Fruit fly (Drosophila melanogaster) whole organism, pupa: ENCODE results near the gene CG42586.

Source experiments
- CG10348 ChIP-seq: fragments of 200-800 bp; sonication (Bioruptor generic); IDR thresholded peaks from 2 replicates; pipeline ENCODE4 v1.3.6; 2022; ENCODE audit warnings: missing biosample characterization, missing genetic modification characterization
- CG12605 ChIP-seq: fragments of 200-800 bp; sonication (Bioruptor generic); IDR thresholded peaks from 2 replicates; pipeline ENCODE4 v1.3.6; 2022; ENCODE audit warnings: missing biosample characterization, missing genetic modification characterization
- CG13204 ChIP-seq: fragments of 200-800 bp; sonication (Bioruptor generic); optimal IDR thresholded peaks from 2 replicates; lab custom pipeline; 2018; ENCODE audit warnings: missing biosample characterization, mild to moderate bottlenecking, missing genetic modification characterization, moderate library complexity
- CG14655 ChIP-seq: fragments of 200-800 bp; sonication (Bioruptor generic); optimal IDR thresholded peaks from 3 replicates; lab custom pipeline; 2017; ENCODE audit warnings: mild to moderate bottlenecking, missing biosample characterization, missing genetic modification reagents, missing genetic modification characterization
- CG15710 ChIP-seq: fragments of 200-800 bp; sonication (Bioruptor generic); optimal IDR thresholded peaks from 2 replicates; lab custom pipeline; 2018; ENCODE audit warnings: missing biosample characterization, mild to moderate bottlenecking, missing genetic modification characterization, moderate library complexity
- CG17806 ChIP-seq: fragments of 200-800 bp; sonication (Bioruptor generic); optimal IDR thresholded peaks from 2 replicates; lab custom pipeline; 2018; ENCODE audit warnings: missing biosample characterization, mild to moderate bottlenecking, missing genetic modification characterization, moderate library complexity
- CG32121 ChIP-seq: fragments of 200-800 bp; sonication (Bioruptor generic); IDR thresholded peaks from 2 replicates; pipeline ENCODE4 v1.3.6; 2022; ENCODE audit warnings: missing biosample characterization, missing genetic modification characterization
- CG34367 ChIP-seq: fragments of 200-800 bp; sonication (Bioruptor generic); optimal IDR thresholded peaks from 2 replicates; lab custom pipeline; 2018; ENCODE audit warnings: missing biosample characterization, mild to moderate bottlenecking, missing genetic modification characterization
- CG4496 ChIP-seq: fragments of 200-800 bp; sonication (Bioruptor generic); IDR thresholded peaks from 3 replicates; pipeline ENCODE4 v1.3.6; 2022; ENCODE audit warnings: missing biosample characterization, missing genetic modification characterization
- CG8159 ChIP-seq: fragments of 200-800 bp; sonication (Bioruptor generic); optimal IDR thresholded peaks from 3 replicates; lab custom pipeline; 2018; ENCODE audit warnings: missing biosample characterization, mild to moderate bottlenecking, missing genetic modification characterization, moderate library complexity
- CG8301 ChIP-seq: fragments of 200-800 bp; sonication (Bioruptor generic); optimal IDR thresholded peaks from 2 replicates; lab custom pipeline; 2018; ENCODE audit warnings: missing biosample characterization, mild to moderate bottlenecking, missing genetic modification characterization
- CG9948 ChIP-seq: fragments of 200-800 bp; sonication (Bioruptor generic); optimal IDR thresholded peaks from 2 replicates; lab custom pipeline; 2018; ENCODE audit warnings: missing biosample characterization, mild to moderate bottlenecking, missing genetic modification characterization, moderate library complexity
- D1 ChIP-seq: fragments of 200-800 bp; sonication (Bioruptor generic); optimal IDR thresholded peaks from 2 replicates; lab custom pipeline; 2018; ENCODE audit warnings: missing biosample characterization, mild to moderate bottlenecking, missing genetic modification characterization, moderate library complexity
- EcR ChIP-seq: fragments of 200-800 bp; sonication (Bioruptor generic); optimal IDR thresholded peaks from 3 replicates; lab custom pipeline; 2019; ENCODE audit warnings: missing biosample characterization, missing genetic modification characterization, mild to moderate bottlenecking, moderate library complexity, missing genetic modification reagents
- Ets98B ChIP-seq: fragments of 200-800 bp; sonication (Bioruptor generic); IDR thresholded peaks from 2 replicates; pipeline ENCODE4 v1.3.6; 2022; ENCODE audit warnings: missing biosample characterization, missing genetic modification characterization
- Pif1A ChIP-seq: fragments of 200-800 bp; sonication (Bioruptor generic); optimal IDR thresholded peaks from 3 replicates; lab custom pipeline; 2016; ENCODE audit warnings: missing biosample characterization, missing genetic modification characterization
- Pif1B ChIP-seq: fragments of 200-800 bp; sonication (Bioruptor generic); optimal IDR thresholded peaks from 3 replicates; lab custom pipeline; 2016; ENCODE audit warnings: missing biosample characterization, missing genetic modification characterization
- Snoo ChIP-seq: fragments of 200-800 bp; sonication (Bioruptor generic); optimal IDR thresholded peaks from 3 replicates; lab custom pipeline; 2017; ENCODE audit warnings: missing biosample characterization, mild to moderate bottlenecking, missing genetic modification characterization, inconsistent platforms
- fd96Ca ChIP-seq: fragments of 200-800 bp; sonication (Bioruptor generic); IDR thresholded peaks from 3 replicates; pipeline ENCODE4 v1.3.6; 2022; ENCODE audit warnings: missing biosample characterization, missing genetic modification characterization
- gl ChIP-seq: fragments of 200-800 bp; sonication (Bioruptor generic); optimal IDR thresholded peaks from 2 replicates; lab custom pipeline; 2018; ENCODE audit warnings: missing biosample characterization, mild to moderate bottlenecking, missing genetic modification characterization
- rn ChIP-seq: fragments of 200-800 bp; sonication (Bioruptor generic); IDR thresholded peaks from 2 replicates; pipeline ENCODE4 v1.3.6; 2022; ENCODE audit warnings: missing biosample characterization, missing genetic modification characterization

Gene CG42586

dm6 chr2L:14699501-14700077 lies 42.1 kb downstream of the CG42586 start:
- no peak for TF ChIP-seq CG17806 (tag; lab: Kevin White, UChicago)
- TF ChIP-seq CG8159: no peak
- TF ChIP-seq CG32121 (GFP tag; lab: Robert Waterston, UW): peak; percentile 74
- peak; percentile 20; the same call in 1 of the 2 replicates for TF ChIP-seq Ets98B (GFP tag; lab: Robert Waterston, UW)
- TF ChIP-seq EcR: no peak
- no peak for TF ChIP-seq Pif1A (GFP tag; lab: Kevin White, UChicago)
- TF ChIP-seq CG4496: 0 out of 3 replicates have a peak, but pooled peaks have one; percentile 27
- TF ChIP-seq rn (GFP tag; lab: Robert Waterston, UW): no peak
- no peak for TF ChIP-seq CG10348
- TF ChIP-seq CG8301 (tag; lab: Kevin White, UChicago): no peak
- no peak for TF ChIP-seq Snoo

dm6 chr2L:14698980-14699379 lies 42.7 kb downstream of the CG42586 start:
- TF ChIP-seq gl (tag; lab: Kevin White, UChicago): no peak
- no peak for TF ChIP-seq Pif1A (GFP tag; lab: Kevin White, UChicago)
- no peak for TF ChIP-seq Snoo
- TF ChIP-seq EcR: no peak
- TF ChIP-seq Ets98B (GFP tag; lab: Robert Waterston, UW): no peak
- no peak for TF ChIP-seq Pif1B
- no peak for TF ChIP-seq CG17806 (tag; lab: Kevin White, UChicago)
- TF ChIP-seq fd96Ca (GFP tag; lab: Robert Waterston, UW): no peak
- no peak for TF ChIP-seq CG15710 (tag; lab: Kevin White, UChicago)
- no peak for TF ChIP-seq CG10348
- no peak for TF ChIP-seq CG8301 (tag; lab: Kevin White, UChicago)
- TF ChIP-seq CG14655 (GFP tag; lab: Kevin White, UChicago): no peak
- TF ChIP-seq, all 21 proteins: peak for 0

- TF ChIP-seq Pif1A (GFP tag; lab: Kevin White, UChicago): peak; percentile 27
- TF ChIP-seq CG15710 (tag; lab: Kevin White, UChicago): peak; percentile 15
- TF ChIP-seq CG13204 (GFP tag; lab: Kevin White, UChicago): no peak
- TF ChIP-seq Pif1B: peak; percentile 5
- no peak for TF ChIP-seq fd96Ca (GFP tag; lab: Robert Waterston, UW)
- TF ChIP-seq CG14655 (GFP tag; lab: Kevin White, UChicago): peak; percentile 16
- no peak for TF ChIP-seq D1 (tag; lab: Kevin White, UChicago)
- no peak for TF ChIP-seq CG32121 (GFP tag; lab: Robert Waterston, UW)
- TF ChIP-seq CG8159: peak; percentile 22
- TF ChIP-seq Snoo: no peak
- peak; percentile 4 for TF ChIP-seq CG17806 (tag; lab: Kevin White, UChicago)
- TF ChIP-seq CG34367 (tag; lab: Kevin White, UChicago): no peak
- TF ChIP-seq CG8301 (tag; lab: Kevin White, UChicago): peak; percentile 42
- no peak for TF ChIP-seq gl (tag; lab: Kevin White, UChicago)
- TF ChIP-seq CG9948: peak; percentile 2
- TF ChIP-seq EcR: no peak
- TF ChIP-seq rn (GFP tag; lab: Robert Waterston, UW): no peak
- no peak for TF ChIP-seq CG10348
- TF ChIP-seq Ets98B (GFP tag; lab: Robert Waterston, UW): no peak
- TF ChIP-seq CG12605 (GFP tag; lab: Robert Waterston, UW): no peak; the same call in 1 of the 2 replicates
- no peak for TF ChIP-seq CG4496
Measured at dm6 chr2L:14697938-14698337, 43.7 kb downstream of the CG42586 start.

dm6 chr2L:14693620-14694019 lies 48.0 kb downstream of the CG42586 start:
- TF ChIP-seq Pif1A (GFP tag; lab: Kevin White, UChicago) (no peak), CG4496 (peak; percentile 56; the same call in 1 of the 3 replicates), Ets98B (GFP tag; lab: Robert Waterston, UW) (peak; percentile 13; the same call in 1 of the 2 replicates), EcR (no peak), CG10348 (no peak), Pif1B (no peak), CG9948 (no peak), CG12605 (GFP tag; lab: Robert Waterston, UW) (no peak), CG13204 (GFP tag; lab: Kevin White, UChicago) (no peak), CG8159 (no peak), rn (GFP tag; lab: Robert Waterston, UW) (no peak), CG34367 (tag; lab: Kevin White, UChicago) (no peak), CG15710 (tag; lab: Kevin White, UChicago) (no peak), D1 (tag; lab: Kevin White, UChicago) (no peak), fd96Ca (GFP tag; lab: Robert Waterston, UW) (0 out of 3 replicates have a peak, but pooled peaks have one; percentile 24), CG8301 (tag; lab: Kevin White, UChicago) (no peak), CG14655 (GFP tag; lab: Kevin White, UChicago) (no peak), gl (tag; lab: Kevin White, UChicago) (no peak), CG32121 (GFP tag; lab: Robert Waterston, UW) (no peak), Snoo (no peak), CG17806 (tag; lab: Kevin White, UChicago) (no peak)
